Worm (Caenorhabditis elegans): ENCODE data around the gene cht-3.

Gene cht-3

ce11 chrIV:7011728-7012127 lies 8.3 kb downstream of the cht-3 start, which contains the start of gene trxr-1:
trxr-1 (plus strand) TSS chrIV:7011954.
- TF ChIP-seq ceh-82 (tag; optimal IDR thresholded peaks at IDR 0.05) = no peak
- peak; percentile 15 for TF ChIP-seq hmg-11 (tag; optimal IDR thresholded peaks at IDR 0.05)

DNA sequence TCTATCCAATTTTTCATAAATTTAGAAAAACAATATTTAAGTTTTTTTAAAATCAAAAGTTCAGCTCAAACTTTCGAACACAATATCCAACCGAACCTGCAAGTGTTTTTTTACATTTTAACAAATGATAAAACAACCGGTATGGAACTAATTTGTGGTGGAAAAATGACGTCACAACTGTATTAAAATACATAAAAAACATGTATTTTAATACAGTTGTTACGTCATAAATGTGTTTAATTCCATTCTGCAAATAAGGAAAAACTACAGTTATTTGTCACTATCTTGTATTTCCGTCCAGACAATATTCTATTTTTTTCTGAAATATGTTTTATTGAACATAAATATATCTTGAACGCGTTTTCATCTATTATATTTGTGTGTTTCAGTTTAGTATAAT lies 8.8 kb downstream of the cht-3 start:
- no peak for TF ChIP-seq lin-15B (tag; optimal IDR thresholded peaks at IDR 0.05)
- TF ChIP-seq eor-1 (tag; optimal IDR thresholded peaks at IDR 0.05) = no peak
- TF ChIP-seq elt-3 (tag; optimal IDR thresholded peaks at IDR 0.05) = no peak
- no peak for TF ChIP-seq nhr-77 (tag; optimal IDR thresholded peaks at IDR 0.05)
- no peak for TF ChIP-seq ceh-28 (tag; optimal IDR thresholded peaks at IDR 0.05)
- no peak for TF ChIP-seq nfya-1 (tag; optimal IDR thresholded peaks at IDR 0.05; ENCODE audit: insufficient read depth)
- no peak for TF ChIP-seq sea-2 (GFP tag; optimal IDR thresholded peaks at IDR 0.05)
- no peak for TF ChIP-seq skn-1 (tag; optimal IDR thresholded peaks at IDR 0.05)
- TF ChIP-seq ZK546.5 (tag; optimal IDR thresholded peaks at IDR 0.05) = no peak
- TF ChIP-seq tbx-2 (tag; optimal IDR thresholded peaks at IDR 0.05) = no peak
- TF ChIP-seq R02D3.7 (tag; optimal IDR thresholded peaks at IDR 0.05) = no peak
- TF ChIP-seq nhr-67 (tag; optimal IDR thresholded peaks at IDR 0.05) = no peak

DNA sequence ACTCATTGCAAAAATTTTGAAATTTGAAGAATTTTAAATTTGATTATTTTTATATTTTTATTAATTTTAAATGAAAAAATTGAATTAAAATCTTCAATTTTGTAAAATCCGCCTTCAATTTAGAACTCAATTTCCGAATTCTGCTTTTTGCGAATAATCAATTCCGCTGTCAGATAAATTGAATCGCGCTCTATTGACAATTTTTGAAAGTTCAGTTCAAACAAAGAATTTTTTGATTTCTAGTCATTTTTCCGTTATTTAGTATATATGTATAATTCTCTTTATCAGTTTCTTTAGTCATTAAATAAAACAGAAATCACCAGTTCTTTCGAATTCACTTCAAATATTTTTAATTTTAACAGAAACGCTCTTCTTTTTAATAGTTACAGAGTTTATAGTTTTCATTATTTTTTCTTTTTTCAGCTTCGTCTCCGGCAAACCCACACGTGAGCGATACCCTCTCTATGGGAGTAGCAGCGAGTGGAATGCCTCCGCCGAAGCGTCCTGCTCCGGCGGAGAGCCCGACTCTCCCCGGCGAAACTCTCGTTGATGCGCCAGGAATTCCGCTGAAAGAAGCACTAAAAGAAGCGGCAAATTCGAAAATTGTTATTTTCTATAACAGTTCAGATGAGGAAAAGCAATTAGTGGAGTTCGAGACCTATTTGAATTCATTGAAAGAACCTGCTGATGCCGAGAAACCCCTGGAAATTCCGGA lies 9.5 kb downstream of the cht-3 start:
- TF ChIP-seq R02D3.7 (tag; optimal IDR thresholded peaks at IDR 0.05) (no peak), elt-2 (tag; optimal IDR thresholded peaks at IDR 0.05) (peak; percentile 18), snpc-4 (tag; optimal IDR thresholded peaks at IDR 0.05) (no peak), zag-1 (tag; optimal IDR thresholded peaks at IDR 0.05) (no peak), ceh-16 (tag; optimal IDR thresholded peaks at IDR 0.05) (no peak), nhr-43 (tag; optimal IDR thresholded peaks at IDR 0.05; ENCODE audit: poor library complexity, severe bottlenecking) (no peak), lin-15B (tag; optimal IDR thresholded peaks at IDR 0.05) (peak; percentile 24), nhr-77 (tag; optimal IDR thresholded peaks at IDR 0.05) (no peak), elt-3 (tag; optimal IDR thresholded peaks at IDR 0.05) (no peak), pha-4 (tag; optimal IDR thresholded peaks at IDR 0.05) (peak; percentile 50), tbx-2 (tag; optimal IDR thresholded peaks at IDR 0.05) (no peak), elt-1 (tag; optimal IDR thresholded peaks at IDR 0.05) (no peak), nfya-1 (tag; optimal IDR thresholded peaks at IDR 0.05; ENCODE audit: insufficient read depth) (peak; percentile 18)

- TF ChIP-seq egl-5 (tag; optimal IDR thresholded peaks at IDR 0.05) (peak; percentile 62), unc-39 (tag; optimal IDR thresholded peaks at IDR 0.05) (no peak), ceh-16 (tag; optimal IDR thresholded peaks at IDR 0.05) (no peak), ztf-11 (tag; optimal IDR thresholded peaks at IDR 0.05) (no peak), fkh-10 (GFP tag; optimal IDR thresholded peaks at IDR 0.05) (no peak), ZK546.5 (tag; optimal IDR thresholded peaks at IDR 0.05) (no peak), nhr-25 (tag; optimal IDR thresholded peaks at IDR 0.05) (peak; percentile 53), nhr-67 (tag; optimal IDR thresholded peaks at IDR 0.05) (no peak), skn-1 (tag; optimal IDR thresholded peaks at IDR 0.05) (no peak), lin-15B (tag; optimal IDR thresholded peaks at IDR 0.05) (peak; percentile 9), fos-1 (tag; optimal IDR thresholded peaks at IDR 0.05) (no peak), nhr-23 (tag; optimal IDR thresholded peaks at IDR 0.05) (peak; percentile 42), ceh-82 (tag; optimal IDR thresholded peaks at IDR 0.05) (no peak), ceh-28 (tag; optimal IDR thresholded peaks at IDR 0.05) (no peak), R02D3.7 (tag; optimal IDR thresholded peaks at IDR 0.05) (no peak), nhr-43 (tag; optimal IDR thresholded peaks at IDR 0.05; ENCODE audit: poor library complexity, severe bottlenecking) (peak; percentile 5), fkh-2 (tag; optimal IDR thresholded peaks at IDR 0.05) (no peak), nhr-237 (tag; optimal IDR thresholded peaks at IDR 0.05) (no peak), elt-2 (tag; optimal IDR thresholded peaks at IDR 0.05) (peak; percentile 47), snpc-4 (tag; optimal IDR thresholded peaks at IDR 0.05) (no peak), nhr-77 (tag; optimal IDR thresholded peaks at IDR 0.05) (no peak), lin-39 (tag; optimal IDR thresholded peaks at IDR 0.05) (no peak), elt-3 (tag; optimal IDR thresholded peaks at IDR 0.05) (no peak), egl-27 (tag; optimal IDR thresholded peaks at IDR 0.05) (no peak), nhr-76 (tag; optimal IDR thresholded peaks at IDR 0.05) (no peak), eor-1 (tag; optimal IDR thresholded peaks at IDR 0.05) (no peak), sea-2 (GFP tag; optimal IDR thresholded peaks at IDR 0.05) (no peak), elt-1 (tag; optimal IDR thresholded peaks at IDR 0.05) (no peak), daf-12 (tag; optimal IDR thresholded peaks at IDR 0.05) (no peak), ztf-4 (tag; optimal IDR thresholded peaks at IDR 0.05) (no peak), zag-1 (tag; optimal IDR thresholded peaks at IDR 0.05) (no peak), ama-1 (optimal IDR thresholded peaks at IDR 0.05) (no peak), mdl-1 (tag; optimal IDR thresholded peaks at IDR 0.05) (no peak), tbx-2 (tag; optimal IDR thresholded peaks at IDR 0.05) (no peak), nhr-28 (tag; optimal IDR thresholded peaks at IDR 0.05) (no peak), jun-1 (tag; optimal IDR thresholded peaks at IDR 0.05) (no peak), mml-1 (tag; optimal IDR thresholded peaks at IDR 0.05) (no peak), nfya-1 (tag; optimal IDR thresholded peaks at IDR 0.05; ENCODE audit: insufficient read depth) (peak; percentile 57), nhr-12 (tag; optimal IDR thresholded peaks at IDR 0.05) (no peak), hmg-11 (tag; optimal IDR thresholded peaks at IDR 0.05) (peak; percentile 21), unc-62 (GFP tag; optimal IDR thresholded peaks at IDR 0.05) (no peak), pqm-1 (tag; optimal IDR thresholded peaks at IDR 0.05) (peak; percentile 68)
Measured at ce11 chrIV:7016502-7016901, 13.1 kb downstream of the cht-3 start.

Data from whole organism, L3 larva.